Fruit fly (Drosophila melanogaster) whole organism, embryonic: ENCODE results near the gene CG31125.

Experiments
- Blimp-1 ChIP-seq: fragments of 200-800 bp; sonication (Bioruptor generic); optimal IDR thresholded peaks from 3 replicates; lab custom pipeline; 2018; ENCODE audit warnings: missing biosample characterization, missing genetic modification characterization, mild to moderate bottlenecking, moderate library complexity, missing genetic modification reagents
- CG10366 ChIP-seq: fragments of 200-800 bp; sonication (Bioruptor generic); IDR thresholded peaks from 2 replicates; pipeline ENCODE4 v1.3.6; 2022; ENCODE audit warnings: missing biosample characterization, missing genetic modification characterization
- chinmo ChIP-seq: fragments of 200-800 bp; sonication (Bioruptor generic); IDR thresholded peaks from 4 replicates; pipeline ENCODE4 v1.3.6; 2022; ENCODE audit warnings: missing biosample characterization, missing genetic modification characterization; ENCODE audit not compliant: partially characterized antibody
- mld ChIP-seq: fragments of 200-800 bp; sonication (Bioruptor generic); IDR thresholded peaks from 3 replicates; pipeline ENCODE4 v1.3.6; 2022; ENCODE audit warnings: missing biosample characterization, missing genetic modification characterization; ENCODE audit not compliant: partially characterized antibody

Gene CG31125

dm6 chr3R:24603399-24604131, 51.1 kb downstream of the CG31125 start (continued):
- TF ChIP-seq CG10366 (GFP tag; lab: Robert Waterston, UW) (no peak), Blimp-1 (GFP tag; lab: Kevin White, UChicago) (peak; percentile 42), chinmo (peak; percentile 67; the same call in 2 of the 4 replicates), mld (no peak)
